Worm (Caenorhabditis elegans): Measurements from ENCODE around the gene dsh-2.

DNA sequence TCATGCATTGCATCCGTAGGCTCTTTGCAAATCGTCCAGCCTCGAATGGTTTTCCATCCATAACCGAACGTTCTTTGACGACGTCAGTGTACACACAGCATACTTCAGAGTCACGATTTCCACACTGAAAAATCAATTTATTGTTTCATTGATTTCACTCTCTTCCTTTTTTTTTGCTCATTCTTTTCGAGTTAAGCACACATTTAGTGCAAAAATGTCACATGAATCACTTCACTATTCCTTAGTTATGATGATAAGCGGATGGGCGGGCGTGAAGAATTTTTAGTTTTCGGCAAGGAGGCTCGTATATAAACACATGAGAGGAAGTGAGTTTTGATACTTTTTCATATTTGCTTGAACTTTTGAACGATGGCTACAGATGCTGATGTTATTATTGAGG lies 4.5 kb upstream of the dsh-2 start, which contains the start of gene txt-9:
- no peak for TF ChIP-seq nfya-1 (tag; optimal IDR thresholded peaks at IDR 0.05; ENCODE audit: borderline replicate concordance, insufficient read depth)
- no peak for TF ChIP-seq hmg-20 (GFP tag; IDR thresholded peaks at IDR 0.05)
- no peak for TF ChIP-seq ceh-100 (GFP tag; IDR thresholded peaks at IDR 0.05)
